Fruit fly (Drosophila melanogaster): Measurements from ENCODE around the gene TwdlH.

dm6 chr3R:26633010-26633409 lies 522 bp upstream of the TwdlH start:
- no peak for TF ChIP-seq usp (GFP tag; optimal IDR thresholded peaks at IDR 0.05)
- TF ChIP-seq dmrt93B (GFP tag; optimal IDR thresholded peaks at IDR 0.05) = no peak
- TF ChIP-seq Sp1 (GFP tag; optimal IDR thresholded peaks at IDR 0.05) = no peak
- TF ChIP-seq dl (GFP tag; optimal IDR thresholded peaks at IDR 0.05; ENCODE audit: insufficient read depth in 1 of 2, partially characterized antibody in 2 of 2) = no peak
- TF ChIP-seq Myc (optimal IDR thresholded peaks at IDR 0.05) = no peak
- TF ChIP-seq Hr83 (GFP tag; optimal IDR thresholded peaks at IDR 0.05; ENCODE audit: poor library complexity, severe bottlenecking) = no peak
